Worm (Caenorhabditis elegans) whole organism, L4 larva: ENCODE measurements around the gene T19D12.6.

Experiments used
- F10B5.3 ChIP-seq: sonication (generic microtip); optimal IDR thresholded peaks from 2 replicates; lab custom pipeline; 2016; ENCODE audit warnings: mild to moderate bottlenecking, missing genetic modification characterization, missing compliant biosample characterization
- F37D6.2 ChIP-seq: sonication (generic microtip); optimal IDR thresholded peaks from 2 replicates; lab custom pipeline; 2016; ENCODE audit warnings: mild to moderate bottlenecking, missing genetic modification characterization, missing compliant biosample characterization
- T20F7.1 ChIP-seq: fragments of 200-800 bp; sonication (Bioruptor generic); optimal IDR thresholded peaks from 2 replicates; lab custom pipeline; 2018; ENCODE audit warnings: mild to moderate bottlenecking, missing genetic modification characterization, missing compliant biosample characterization
- T26A8.4 ChIP-seq: fragments of 200-800 bp; sonication (Bioruptor generic); IDR thresholded peaks from 2 replicates; pipeline ENCODE4 v1.3.6; 2022; ENCODE audit warnings: missing genetic modification characterization, missing compliant biosample characterization
- Y48G9A.11 ChIP-seq: fragments of 200-800 bp; sonication (Bioruptor generic); IDR thresholded peaks from 2 replicates; pipeline ENCODE4 v1.3.6; 2022; ENCODE audit warnings: missing genetic modification reagents, missing genetic modification characterization, missing compliant biosample characterization
- Y5F2A.4 ChIP-seq: fragments of 200-800 bp; sonication (Bioruptor generic); optimal IDR thresholded peaks from 2 replicates; lab custom pipeline; 2018; ENCODE audit warnings: mild to moderate bottlenecking, missing genetic modification characterization, missing compliant biosample characterization
- Y75B8A.6 ChIP-seq: fragments of 200-800 bp; sonication (Bioruptor generic); IDR thresholded peaks from 2 replicates; pipeline ENCODE4 v1.3.6; 2022; ENCODE audit warnings: missing genetic modification reagents, missing genetic modification characterization, missing compliant biosample characterization
- aha-1 ChIP-seq: fragments of 150-350 bp; peaks from one replicate; lab custom pipeline; 2014; ENCODE audit warnings: missing biosample characterization, missing genetic modification characterization
- aly-2 ChIP-seq: sonication (generic microtip); optimal IDR thresholded peaks from 2 replicates; lab custom pipeline; 2018; ENCODE audit warnings: missing biosample characterization, missing genetic modification characterization
- ama-1 ChIP-seq: fragments of 150-350 bp; optimal IDR thresholded peaks from 2 replicates; lab custom pipeline; 2014; ENCODE audit warnings: inconsistent platforms, mixed read lengths
- attf-4 ChIP-seq: sonication (generic microtip); optimal IDR thresholded peaks from 3 replicates; lab custom pipeline; 2017; ENCODE audit warnings: missing biosample characterization, missing genetic modification characterization
- ceh-28 ChIP-seq: fragments of 150-350 bp; optimal IDR thresholded peaks from 2 replicates; lab custom pipeline; 2014; ENCODE audit warnings: missing biosample characterization, missing genetic modification reagents, missing genetic modification characterization
- ceh-44 ChIP-seq: fragments of 200-800 bp; sonication (Bioruptor generic); IDR thresholded peaks from 2 replicates; pipeline ENCODE4 v1.3.6; 2022; ENCODE audit warnings: missing genetic modification reagents, missing genetic modification characterization, missing compliant biosample characterization
- ceh-62 ChIP-seq: sonication (generic microtip); optimal IDR thresholded peaks from 2 replicates; lab custom pipeline; 2017; ENCODE audit warnings: missing biosample characterization, missing genetic modification characterization
- ceh-82 ChIP-seq: sonication (generic microtip); optimal IDR thresholded peaks from 2 replicates; lab custom pipeline; 2017; ENCODE audit warnings: missing biosample characterization, missing genetic modification characterization
- ces-1 ChIP-seq: fragments of 150-350 bp; sonication (generic microtip); optimal IDR thresholded peaks from 4 replicates; lab custom pipeline; 2014; ENCODE audit warnings: missing biosample characterization, missing genetic modification reagents, missing genetic modification characterization
- cey-2 ChIP-seq: sonication (generic microtip); optimal IDR thresholded peaks from 3 replicates; lab custom pipeline; 2017; ENCODE audit warnings: missing genetic modification characterization, mild to moderate bottlenecking, missing compliant biosample characterization, antibody characterized with exemption, borderline replicate concordance; ENCODE audit not compliant: insufficient read depth
- ctbp-1 ChIP-seq: fragments of 200-800 bp; sonication (Bioruptor generic); IDR thresholded peaks from 2 replicates; pipeline ENCODE4 v1.3.6; 2022; ENCODE audit warnings: missing genetic modification reagents, missing genetic modification characterization, missing compliant biosample characterization
- daf-12 ChIP-seq: fragments of 150-350 bp; optimal IDR thresholded peaks from 2 replicates; lab custom pipeline; 2014; ENCODE audit warnings: missing biosample characterization, missing genetic modification reagents, missing genetic modification characterization
- daf-16 ChIP-seq, 3 experiments: sonication (generic microtip); optimal IDR thresholded peaks; 2 replicates each; lab custom pipeline; 2016 to 2017; ENCODE audit warnings: missing genetic modification characterization in 3 of 3, missing genetic modification reagents in 3 of 3, mild to moderate bottlenecking in 2 of 3, missing compliant biosample characterization in 2 of 3, missing biosample characterization in 1 of 3, moderate library complexity in 1 of 3
- daf-19 ChIP-seq: fragments of 200-800 bp; sonication (Bioruptor generic); conservative IDR thresholded peaks from 2 replicates; pipeline ENCODE4 v1.3.6; 2022; ENCODE audit warnings: missing genetic modification characterization, missing compliant biosample characterization
- dve-1 ChIP-seq: sonication (generic microtip); optimal IDR thresholded peaks from 2 replicates; lab custom pipeline; 2017; ENCODE audit warnings: antibody characterized with exemption, mild to moderate bottlenecking, missing genetic modification characterization, missing compliant biosample characterization; ENCODE audit not compliant: insufficient read depth
- fkh-10 ChIP-seq: fragments of 150-350 bp; optimal IDR thresholded peaks from 2 replicates; lab custom pipeline; 2014; ENCODE audit warnings: missing biosample characterization, missing genetic modification reagents, missing genetic modification characterization
- fos-1 ChIP-seq: fragments of 150-350 bp; optimal IDR thresholded peaks from 2 replicates; lab custom pipeline; 2014; ENCODE audit warnings: missing biosample characterization, missing genetic modification characterization
- hif-1 ChIP-seq, 2 experiments: sonication (generic microtip); optimal IDR thresholded peaks; 2 replicates each; lab custom pipeline; 2016 to 2017; ENCODE audit warnings: missing compliant biosample characterization in 2 of 2, missing genetic modification characterization in 2 of 2, missing genetic modification reagents in 2 of 2, missing genotype in 2 of 2, mild to moderate bottlenecking in 1 of 2
- jun-1 ChIP-seq: fragments of 150-350 bp; optimal IDR thresholded peaks from 2 replicates; lab custom pipeline; 2014; ENCODE audit warnings: missing biosample characterization, missing genetic modification reagents, missing genetic modification characterization
- lim-7 ChIP-seq: fragments of 200-800 bp; sonication (Bioruptor generic); IDR thresholded peaks from 2 replicates; pipeline ENCODE4 v1.3.6; 2022; ENCODE audit warnings: missing genetic modification characterization, missing compliant biosample characterization
- lin-1 ChIP-seq: fragments of 200-800 bp; sonication (Bioruptor generic); IDR thresholded peaks from 2 replicates; pipeline ENCODE4 v1.3.6; 2022; ENCODE audit warnings: missing genetic modification reagents, missing genetic modification characterization, missing compliant biosample characterization
- lin-13 ChIP-seq: fragments of 150-350 bp; optimal IDR thresholded peaks from 2 replicates; lab custom pipeline; 2014; ENCODE audit warnings: missing biosample characterization, missing genetic modification reagents, missing genetic modification characterization
- lin-38 ChIP-seq: fragments of 200-800 bp; sonication (Bioruptor generic); IDR thresholded peaks from 2 replicates; pipeline ENCODE4 v1.3.6; 2022; ENCODE audit warnings: missing genetic modification reagents, missing genetic modification characterization, missing compliant biosample characterization
- lin-39 ChIP-seq: fragments of 150-350 bp; optimal IDR thresholded peaks from 2 replicates; lab custom pipeline; 2014; ENCODE audit warnings: missing biosample characterization, missing genetic modification reagents, missing genetic modification characterization
- lsy-2 ChIP-seq, 2 experiments: fragments of 150-350 bp in 1 of 2; sonication (generic microtip) in 1 of 2; optimal IDR thresholded peaks; 2 replicates each; lab custom pipeline; 2014 to 2017; ENCODE audit warnings: missing biosample characterization in 2 of 2, missing genetic modification characterization in 2 of 2
- mdt-29 ChIP-seq: fragments of 200-800 bp; sonication (Bioruptor generic); IDR thresholded peaks from 2 replicates; pipeline ENCODE4 v1.3.6; 2022; ENCODE audit warnings: missing genetic modification reagents, missing genetic modification characterization, missing compliant biosample characterization
- nhr-111 ChIP-seq: fragments of 200-800 bp; sonication (Bioruptor generic); optimal IDR thresholded peaks from 2 replicates; lab custom pipeline; 2018; ENCODE audit warnings: mild to moderate bottlenecking, missing genetic modification characterization, missing compliant biosample characterization
- nhr-237 ChIP-seq: sonication (generic microtip); optimal IDR thresholded peaks from 2 replicates; lab custom pipeline; 2017; ENCODE audit warnings: missing biosample characterization, missing genetic modification characterization
- nhr-25 ChIP-seq: sonication (generic microtip); optimal IDR thresholded peaks from 2 replicates; lab custom pipeline; 2017; ENCODE audit warnings: missing genetic modification characterization, mild to moderate bottlenecking, missing compliant biosample characterization, antibody characterized with exemption, moderate library complexity, borderline replicate concordance; ENCODE audit not compliant: insufficient read depth
- nhr-28 ChIP-seq: fragments of 150-350 bp; optimal IDR thresholded peaks from 2 replicates; lab custom pipeline; 2014; ENCODE audit warnings: missing biosample characterization, missing genetic modification characterization
- nhr-76 ChIP-seq: fragments of 150-350 bp; optimal IDR thresholded peaks from 2 replicates; lab custom pipeline; 2014; ENCODE audit warnings: missing biosample characterization, missing genetic modification characterization
- pqm-1 ChIP-seq: sonication (generic microtip); optimal IDR thresholded peaks from 2 replicates; lab custom pipeline; 2017; ENCODE audit warnings: missing biosample characterization, missing genetic modification characterization
- saeg-2 ChIP-seq: fragments of 200-800 bp; sonication (Bioruptor generic); IDR thresholded peaks from 2 replicates; pipeline ENCODE4 v1.3.6; 2022; ENCODE audit warnings: missing genetic modification reagents, missing genetic modification characterization, missing compliant biosample characterization
- sdz-12 ChIP-seq: fragments of 200-800 bp; sonication (Bioruptor generic); optimal IDR thresholded peaks from 2 replicates; lab custom pipeline; 2018; ENCODE audit warnings: mild to moderate bottlenecking, missing genetic modification characterization, missing compliant biosample characterization
- set-16 ChIP-seq: fragments of 200-800 bp; sonication (Bioruptor generic); IDR thresholded peaks from 2 replicates; pipeline ENCODE4 v1.3.6; 2022; ENCODE audit warnings: missing genetic modification reagents, missing genetic modification characterization, missing compliant biosample characterization
- snpc-4 ChIP-seq: fragments of 150-350 bp; optimal IDR thresholded peaks from 2 replicates; lab custom pipeline; 2014; ENCODE audit warnings: missing biosample characterization, missing genetic modification characterization
- tag-97 ChIP-seq: fragments of 200-800 bp; sonication (Bioruptor generic); IDR thresholded peaks from 2 replicates; pipeline ENCODE4 v1.3.6; 2022; ENCODE audit warnings: missing genetic modification characterization, missing compliant biosample characterization
- unc-130 ChIP-seq: sonication (generic microtip); optimal IDR thresholded peaks from 2 replicates; lab custom pipeline; 2016; ENCODE audit warnings: missing genetic modification reagents, missing genetic modification characterization, missing compliant biosample characterization
- unc-39 ChIP-seq: sonication (generic microtip); optimal IDR thresholded peaks from 2 replicates; lab custom pipeline; 2017; ENCODE audit warnings: missing biosample characterization, missing genetic modification characterization
- vab-7 ChIP-seq: fragments of 200-800 bp; sonication (Bioruptor generic); IDR thresholded peaks from 2 replicates; pipeline ENCODE4 v1.3.6; 2022; ENCODE audit warnings: missing genetic modification reagents, missing genetic modification characterization, missing compliant biosample characterization
- zfp-2 ChIP-seq: sonication (generic microtip); optimal IDR thresholded peaks from 2 replicates; lab custom pipeline; 2016; ENCODE audit warnings: mild to moderate bottlenecking, missing genetic modification characterization, missing compliant biosample characterization
- zip-11 ChIP-seq: fragments of 200-800 bp; sonication (Bioruptor generic); IDR thresholded peaks from 2 replicates; pipeline ENCODE4 v1.3.6; 2022; ENCODE audit warnings: missing genetic modification characterization, missing compliant biosample characterization
- ztf-7 ChIP-seq: fragments of 150-350 bp; optimal IDR thresholded peaks from 2 replicates; lab custom pipeline; 2014; ENCODE audit warnings: missing biosample characterization, missing genetic modification characterization

Gene T19D12.6

ce11 chrII:6588605-6589292, 54.2 kb downstream of the T19D12.6 start, which contains the start of gene icd-1 (continued):
- TF ChIP-seq lin-1 (GFP tag; lab: Robert Waterston, UW) (peak; percentile 92), ceh-44 (GFP tag; lab: Robert Waterston, UW) (0 out of 2 replicates have a peak, but pooled peaks have one; percentile 30), F37D6.2 (peak; percentile 86), vab-7 (GFP tag; lab: Robert Waterston, UW) (peak; percentile 44; the same call in 1 of the 2 replicates), ztf-7 (tag; lab: Kevin White, UChicago) (peak; percentile 78), attf-4 (tag; lab: Kevin White, UChicago) (no peak), mdt-29 (GFP tag; lab: Robert Waterston, UW) (peak; percentile 88), ctbp-1 (GFP tag; lab: Robert Waterston, UW) (peak; percentile 89), lin-38 (GFP tag; lab: Robert Waterston, UW) (peak; percentile 91), lsy-2 (tag; optimal IDR thresholded peaks at IDR 0.05; lab: Kevin White, UChicago) (peak; percentile 91 to 95), ceh-62 (tag; lab: Kevin White, UChicago) (no peak), jun-1 (peak; percentile 79), Y5F2A.4 (peak; percentile 56), hif-1 (tag; optimal IDR thresholded peaks at IDR 0.05; lab: Kevin White, UChicago) (peak; percentile 47 to 83), ama-1 (lab: Kevin White, UChicago) (no peak), nhr-76 (tag; lab: Kevin White, UChicago) (peak; percentile 55), tag-97 (GFP tag; lab: Robert Waterston, UW) (0 out of 2 replicates have a peak, but pooled peaks have one; percentile 37), nhr-25 (tag; lab: Kevin White, UChicago) (peak; percentile 91), lin-13 (peak; percentile 92), F10B5.3 (tag; lab: Kevin White, UChicago) (peak; percentile 69), ceh-82 (no peak), unc-39 (tag; lab: Kevin White, UChicago) (no peak), daf-12 (tag; lab: Kevin White, UChicago) (no peak), set-16 (GFP tag; lab: Robert Waterston, UW) (peak; percentile 38; the same call in 1 of the 2 replicates), ceh-28 (tag; lab: Kevin White, UChicago) (peak; percentile 47), saeg-2 (GFP tag; lab: Robert Waterston, UW) (peak; percentile 78), zip-11 (GFP tag; lab: Robert Waterston, UW) (no peak), zfp-2 (tag; lab: Kevin White, UChicago) (peak; percentile 74), aly-2 (tag; lab: Kevin White, UChicago) (peak; percentile 6), ces-1 (GFP tag; lab: Kevin White, UChicago) (no peak), T20F7.1 (peak; percentile 90), Y75B8A.6 (GFP tag; lab: Robert Waterston, UW) (0 out of 2 replicates have a peak, but pooled peaks have one; percentile 11), dve-1 (tag; lab: Kevin White, UChicago) (peak; percentile 98), daf-19 (GFP tag; lab: Robert Waterston, UW) (peak; percentile 88), snpc-4 (no peak), daf-16 (GFP tag; optimal IDR thresholded peaks at IDR 0.05; lab: Kevin White, UChicago) (peak; percentile 15 to 88), daf-16 (tag; optimal IDR thresholded peaks at IDR 0.05; lab: Kevin White, UChicago) (peak; percentile 57), nhr-28 (peak; percentile 90), sdz-12 (GFP tag; lab: Kevin White, UChicago) (no peak), fkh-10 (peak; percentile 78), nhr-111 (GFP tag; lab: Kevin White, UChicago) (no peak), nhr-237 (peak; percentile 18), T26A8.4 (peak; percentile 94), pqm-1 (tag; lab: Kevin White, UChicago) (peak; percentile 10), Y48G9A.11 (GFP tag; lab: Robert Waterston, UW) (peak; percentile 73), fos-1 (tag; lab: Kevin White, UChicago) (peak; percentile 78), lim-7 (GFP tag; lab: Robert Waterston, UW) (no peak), aha-1 (tag; lab: Kevin White, UChicago) (peak; percentile 99), unc-130 (GFP tag; lab: Kevin White, UChicago) (peak; percentile 89), cey-2 (no peak), lin-39 (tag; lab: Kevin White, UChicago) (no peak)
